Fruit fly (Drosophila melanogaster) whole organism, embryonic: Measurements from ENCODE around the gene Cyp303a1.

ENCODE experiments used
- Antp ChIP-seq: fragments of 200-800 bp; sonication (Bioruptor generic); optimal IDR thresholded peaks from 3 replicates; lab custom pipeline; 2016; ENCODE audit warnings: missing biosample characterization, missing genetic modification characterization
- B-H1 ChIP-seq: fragments of 200-800 bp; sonication (Bioruptor generic); IDR thresholded peaks from 3 replicates; pipeline ENCODE4 v1.3.6; 2022; ENCODE audit warnings: missing biosample characterization, missing genetic modification characterization
- CG10209 ChIP-seq: fragments of 200-800 bp; sonication (Bioruptor generic); optimal IDR thresholded peaks from 3 replicates; lab custom pipeline; 2017; ENCODE audit warnings: missing biosample characterization, mild to moderate bottlenecking, missing genetic modification characterization, missing genetic modification reagents
- CG11560 ChIP-seq: fragments of 200-800 bp; sonication (Bioruptor generic); IDR thresholded peaks from 3 replicates; pipeline ENCODE4 v1.3.6; 2022; ENCODE audit warnings: missing biosample characterization, missing genetic modification characterization
- CG12942 ChIP-seq: fragments of 200-800 bp; sonication (Bioruptor generic); optimal IDR thresholded peaks from 3 replicates; lab custom pipeline; 2016; ENCODE audit warnings: missing biosample characterization, missing genetic modification characterization
- CG13894 ChIP-seq: fragments of 200-800 bp; sonication (Bioruptor generic); optimal IDR thresholded peaks from 3 replicates; lab custom pipeline; 2018; ENCODE audit warnings: missing biosample characterization, mild to moderate bottlenecking, missing genetic modification characterization, moderate library complexity
- CG17328 ChIP-seq: fragments of 200-800 bp; sonication (Bioruptor generic); IDR thresholded peaks from 2 replicates; pipeline ENCODE4 v1.3.6; 2022; ENCODE audit warnings: missing biosample characterization, missing genetic modification characterization
- CG17359 ChIP-seq: fragments of 200-800 bp; sonication (Bioruptor generic); optimal IDR thresholded peaks from 3 replicates; lab custom pipeline; 2018; ENCODE audit warnings: missing biosample characterization, mild to moderate bottlenecking, missing genetic modification characterization, moderate library complexity
- CG17912 ChIP-seq: fragments of 200-800 bp; sonication (Bioruptor generic); optimal IDR thresholded peaks from 2 replicates; lab custom pipeline; 2018; ENCODE audit warnings: missing biosample characterization, mild to moderate bottlenecking, missing genetic modification characterization
- CG18011 ChIP-seq: fragments of 200-800 bp; sonication (Bioruptor generic); optimal IDR thresholded peaks from 2 replicates; lab custom pipeline; 2017; ENCODE audit warnings: missing biosample characterization, missing genetic modification characterization, mild to moderate bottlenecking, moderate library complexity, missing genotype
- CG1832 ChIP-seq: fragments of 200-800 bp; sonication (Bioruptor generic); optimal IDR thresholded peaks from 2 replicates; lab custom pipeline; 2017; ENCODE audit warnings: missing biosample characterization, mild to moderate bottlenecking, missing genetic modification characterization, inconsistent platforms
- CG2129 ChIP-seq: fragments of 200-800 bp; sonication (Bioruptor generic); IDR thresholded peaks from 2 replicates; pipeline ENCODE4 v1.3.6; 2022; ENCODE audit warnings: missing biosample characterization, missing genetic modification characterization; ENCODE audit not compliant: partially characterized antibody
- CG34224 ChIP-seq: fragments of 200-800 bp; sonication (Bioruptor generic); IDR thresholded peaks from 3 replicates; pipeline ENCODE4 v1.3.6; 2022; ENCODE audit warnings: missing biosample characterization, missing genetic modification characterization; ENCODE audit not compliant: partially characterized antibody
- CG34376 ChIP-seq: fragments of 200-800 bp; sonication (Bioruptor generic); optimal IDR thresholded peaks from 2 replicates; lab custom pipeline; 2018; ENCODE audit warnings: missing biosample characterization, mild to moderate bottlenecking, missing genetic modification characterization
- CG7786 ChIP-seq: fragments of 200-800 bp; sonication (Bioruptor generic); optimal IDR thresholded peaks from 2 replicates; lab custom pipeline; 2016; ENCODE audit warnings: missing biosample characterization, missing genetic modification characterization
- CG7987 ChIP-seq: fragments of 200-800 bp; sonication (Bioruptor generic); optimal IDR thresholded peaks from 2 replicates; lab custom pipeline; 2018; ENCODE audit warnings: missing biosample characterization, mild to moderate bottlenecking, missing genetic modification characterization, moderate library complexity
- CG8765 ChIP-seq: fragments of 200-800 bp; sonication (Bioruptor generic); IDR thresholded peaks from 2 replicates; pipeline ENCODE4 v1.3.6; 2022; ENCODE audit warnings: missing biosample characterization, missing genetic modification characterization
- CG8944 ChIP-seq: fragments of 200-800 bp; sonication (Bioruptor generic); optimal IDR thresholded peaks from 3 replicates; lab custom pipeline; 2016; ENCODE audit warnings: missing biosample characterization, missing genetic modification characterization
- CrebB ChIP-seq: fragments of 200-800 bp; sonication (Bioruptor generic); optimal IDR thresholded peaks from 3 replicates; lab custom pipeline; 2018; ENCODE audit warnings: missing biosample characterization, mild to moderate bottlenecking, missing genetic modification characterization
- Deaf1 ChIP-seq: fragments of 200-800 bp; optimal IDR thresholded peaks from 3 replicates; lab custom pipeline; 2019; ENCODE audit warnings: missing biosample characterization, mild to moderate bottlenecking, missing genetic modification characterization, moderate library complexity
- E2f1 ChIP-seq: fragments of 200-800 bp; sonication (Bioruptor generic); IDR thresholded peaks from 2 replicates; pipeline ENCODE4 v1.3.6; 2022; ENCODE audit warnings: missing biosample characterization, missing genetic modification characterization
- HLH3B ChIP-seq: fragments of 200-800 bp; sonication (Bioruptor generic); IDR thresholded peaks from 2 replicates; pipeline ENCODE4 v1.3.6; 2022; ENCODE audit warnings: missing biosample characterization, missing genetic modification characterization
- HmgZ ChIP-seq: fragments of 200-800 bp; sonication (Bioruptor generic); optimal IDR thresholded peaks from 2 replicates; lab custom pipeline; 2018; ENCODE audit warnings: missing biosample characterization, mild to moderate bottlenecking, missing genetic modification characterization
- Hr3 ChIP-seq: fragments of 200-800 bp; sonication (Bioruptor generic); optimal IDR thresholded peaks from 3 replicates; lab custom pipeline; 2016; ENCODE audit warnings: missing biosample characterization, missing genetic modification characterization
- Med ChIP-seq: fragments of 200-800 bp; sonication (Bioruptor generic); peaks from one replicate; lab custom pipeline; 2016; ENCODE audit warnings: missing biosample characterization, missing genetic modification characterization, mild to moderate bottlenecking, inconsistent platforms, moderate library complexity
- Neu2 ChIP-seq: fragments of 200-800 bp; sonication (Bioruptor generic); optimal IDR thresholded peaks from 3 replicates; lab custom pipeline; 2016; ENCODE audit warnings: missing biosample characterization, missing genetic modification characterization, borderline replicate concordance
- PHDP ChIP-seq: fragments of 200-800 bp; sonication (Bioruptor generic); optimal IDR thresholded peaks from 3 replicates; lab custom pipeline; 2018; ENCODE audit warnings: missing biosample characterization, mild to moderate bottlenecking, missing genetic modification characterization, moderate library complexity
- Pdp1 ChIP-seq, 2 experiments: fragments of 200-800 bp; sonication (Bioruptor generic); optimal IDR thresholded peaks; 3 replicates each; lab custom pipeline; 2016; ENCODE audit warnings: missing biosample characterization in 2 of 2, missing genetic modification characterization in 2 of 2, mild to moderate bottlenecking in 1 of 2, moderate library complexity in 1 of 2
- Trl ChIP-seq, 3 experiments: fragments of >200 bp in 2 of 3; fragments of 200-800 bp in 1 of 3; sonication (Bioruptor generic) in 1 of 3; optimal IDR thresholded peaks; 2 replicates in 1 of 3; 3 replicates in 2 of 3; lab custom pipeline; 2016 to 2017; ENCODE audit warnings: missing biosample characterization in 1 of 3, missing genetic modification characterization in 1 of 3
- abd-A ChIP-seq: fragments of 200-800 bp; sonication (Bioruptor generic); optimal IDR thresholded peaks from 3 replicates; lab custom pipeline; 2019; ENCODE audit warnings: missing biosample characterization, mild to moderate bottlenecking, missing genetic modification characterization, moderate library complexity
- ac ChIP-seq: fragments of 200-800 bp; sonication (Bioruptor generic); optimal IDR thresholded peaks from 3 replicates; lab custom pipeline; 2017; ENCODE audit warnings: missing biosample characterization, mild to moderate bottlenecking, missing genetic modification characterization
- bigmax ChIP-seq: fragments of 200-800 bp; sonication (Bioruptor generic); optimal IDR thresholded peaks from 2 replicates; lab custom pipeline; 2018; ENCODE audit warnings: missing biosample characterization, mild to moderate bottlenecking, missing genetic modification characterization
- cg ChIP-seq: fragments of 200-800 bp; sonication (Bioruptor generic); optimal IDR thresholded peaks from 3 replicates; lab custom pipeline; 2019; ENCODE audit warnings: missing biosample characterization, mild to moderate bottlenecking, missing genetic modification characterization, moderate library complexity
- cwo ChIP-seq: fragments of 200-800 bp; sonication (Bioruptor generic); optimal IDR thresholded peaks from 3 replicates; lab custom pipeline; 2017; ENCODE audit warnings: missing biosample characterization, missing genetic modification characterization, mild to moderate bottlenecking, moderate library complexity, missing genetic modification reagents
- dan ChIP-seq: fragments of 200-800 bp; sonication (Bioruptor generic); IDR thresholded peaks from 2 replicates; pipeline ENCODE4 v1.3.6; 2022; ENCODE audit warnings: missing biosample characterization, missing genetic modification characterization
- dimm ChIP-seq: fragments of 200-800 bp; sonication (Bioruptor generic); IDR thresholded peaks from 2 replicates; pipeline ENCODE4 v1.3.6; 2022; ENCODE audit warnings: missing biosample characterization, missing genetic modification characterization
- dm ChIP-seq: fragments of 200-800 bp; sonication (Bioruptor generic); optimal IDR thresholded peaks from 3 replicates; lab custom pipeline; 2016; ENCODE audit warnings: missing biosample characterization, missing genetic modification characterization
- eyg ChIP-seq: fragments of 200-800 bp; sonication (Bioruptor generic); optimal IDR thresholded peaks from 3 replicates; lab custom pipeline; 2016; ENCODE audit warnings: missing biosample characterization, missing genetic modification characterization
- gro ChIP-seq: fragments of 200-800 bp; sonication (Bioruptor generic); optimal IDR thresholded peaks from 2 replicates; lab custom pipeline; 2016; ENCODE audit warnings: missing biosample characterization, missing genetic modification characterization
- jigr1 ChIP-seq: fragments of 200-800 bp; sonication (Bioruptor generic); IDR thresholded peaks from 3 replicates; pipeline ENCODE4 v1.3.6; 2022; ENCODE audit warnings: missing biosample characterization, missing genetic modification characterization
- nau ChIP-seq: fragments of 200-800 bp; sonication (Bioruptor generic); optimal IDR thresholded peaks from 3 replicates; lab custom pipeline; 2017; ENCODE audit warnings: missing biosample characterization, mild to moderate bottlenecking, missing genetic modification characterization, missing genetic modification reagents
- p53 ChIP-seq: fragments of 200-800 bp; sonication (Bioruptor generic); optimal IDR thresholded peaks from 2 replicates; lab custom pipeline; 2016; ENCODE audit warnings: missing biosample characterization, missing genetic modification characterization
- pan ChIP-seq, 4 experiments: fragments of >200 bp in 3 of 4; fragments of 200-800 bp in 1 of 4; sonication (Bioruptor generic) in 1 of 4; optimal IDR thresholded peaks in 3 of 4; IDR thresholded peaks in 1 of 4; 2 replicates each; pipeline versions ENCODE4 v1.3.6 to Lab custom; 2017 to 2022; ENCODE audit warnings: missing biosample characterization in 2 of 4, missing genetic modification characterization in 2 of 4, mixed read lengths in 1 of 4
- sens ChIP-seq: fragments of 200-800 bp; sonication (Bioruptor generic); peaks from one replicate; lab custom pipeline; 2016; ENCODE audit warnings: missing biosample characterization, missing genetic modification characterization
- sug ChIP-seq: fragments of 200-800 bp; optimal IDR thresholded peaks from 2 replicates; lab custom pipeline; 2019; ENCODE audit warnings: missing biosample characterization, mild to moderate bottlenecking, missing genetic modification characterization, moderate library complexity
- twi ChIP-seq: fragments of 200-800 bp; optimal IDR thresholded peaks from 2 replicates; lab custom pipeline; 2019; ENCODE audit warnings: missing biosample characterization, mild to moderate bottlenecking, missing genetic modification characterization, moderate library complexity
- unpg ChIP-seq: fragments of 200-800 bp; sonication (Bioruptor generic); optimal IDR thresholded peaks from 3 replicates; lab custom pipeline; 2018; ENCODE audit warnings: missing biosample characterization, mild to moderate bottlenecking, missing genetic modification characterization, moderate library complexity

Cyp303a1 gene

dm6 chr2L:16270667-16271485 is 23.1 kb upstream of the Cyp303a1 start (continued):
- TF ChIP-seq CG18011 (GFP tag; lab: Kevin White, UChicago) (peak; percentile 16), CG8944 (GFP tag; lab: Kevin White, UChicago) (no peak), CG12942 (GFP tag; lab: Kevin White, UChicago) (peak; percentile 9), PHDP (tag; lab: Kevin White, UChicago) (peak; percentile 32), HLH3B (GFP tag; lab: Robert Waterston, UW) (no peak), p53 (GFP tag; lab: Kevin White, UChicago) (no peak), eyg (no peak), unpg (GFP tag; lab: Kevin White, UChicago) (peak; percentile 15), CG7786 (GFP tag; lab: Kevin White, UChicago) (peak; percentile 24), pan (optimal IDR thresholded peaks at IDR 0.05; lab: Kevin White, UChicago) (no peak), pan (GFP tag; optimal IDR thresholded peaks at IDR 0.05 in 1 of 2, IDR thresholded peaks at IDR 0.05 in 1 of 2) (no peak), Antp (GFP tag; lab: Kevin White, UChicago) (no peak), CG34224 (GFP tag; lab: Robert Waterston, UW) (no peak), sens (GFP tag; lab: Kevin White, UChicago) (no peak), dimm (GFP tag; lab: Robert Waterston, UW) (no peak), ac (GFP tag; lab: Kevin White, UChicago) (no peak), Hr3 (GFP tag; lab: Kevin White, UChicago) (peak; percentile 16), Deaf1 (tag; lab: Kevin White, UChicago) (peak; percentile 6), B-H1 (no peak), Med (GFP tag; lab: Kevin White, UChicago) (peak; percentile 85), CG10209 (GFP tag; lab: Kevin White, UChicago) (peak; percentile 33)

DNA sequence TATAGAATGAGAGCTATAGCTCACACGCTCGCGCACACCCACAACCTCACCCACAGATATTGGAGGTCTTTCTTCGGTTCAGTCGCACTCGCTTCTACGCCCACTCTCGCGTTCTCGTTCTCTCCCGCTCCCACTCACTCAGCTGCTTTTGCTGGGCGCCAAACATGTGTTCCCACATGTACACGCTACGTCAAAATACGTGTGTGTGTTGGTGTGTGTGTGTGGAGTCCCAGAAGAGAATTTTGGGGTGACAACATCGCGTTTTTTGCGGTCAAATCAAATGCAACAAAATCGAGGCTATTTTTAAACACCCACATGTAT is 22.5 kb upstream of the Cyp303a1 start:
- TF ChIP-seq bigmax (GFP tag; lab: Kevin White, UChicago) (peak; percentile 17), gro (peak; percentile 21), Neu2 (GFP tag; lab: Kevin White, UChicago) (no peak), Pdp1 (GFP tag; optimal IDR thresholded peaks at IDR 0.05; lab: Kevin White, UChicago) (peak in 1 of 2 experiments; percentile 17), CG11560 (tag; lab: Robert Waterston, UW) (no peak), Trl (optimal IDR thresholded peaks at IDR 0.05; lab: Kevin White, UChicago) (peak; percentile 66 to 89), Trl (GFP tag; optimal IDR thresholded peaks at IDR 0.05; lab: Kevin White, UChicago) (no peak), sug (peak; percentile 71), dm (peak; percentile 62), jigr1 (GFP tag; lab: Robert Waterston, UW) (no peak), CG2129 (no peak), CG17359 (tag; lab: Kevin White, UChicago) (no peak), CG1832 (GFP tag; lab: Kevin White, UChicago) (peak; percentile 89), CG13894 (tag; lab: Kevin White, UChicago) (peak; percentile 55), CG7987 (GFP tag; lab: Kevin White, UChicago) (peak; percentile 81), CrebB (tag; lab: Kevin White, UChicago) (peak; percentile 16), dan (GFP tag; lab: Robert Waterston, UW) (no peak), Med (GFP tag; lab: Kevin White, UChicago) (peak; percentile 78), HmgZ (peak; percentile 19), cwo (GFP tag; lab: Kevin White, UChicago) (peak; percentile 50), CG34376 (peak; percentile 44), twi (tag; lab: Kevin White, UChicago) (peak; percentile 90), CG17912 (GFP tag; lab: Kevin White, UChicago) (peak; percentile 6), CG8765 (GFP tag; lab: Robert Waterston, UW) (no peak), cg (peak; percentile 98), E2f1 (GFP tag; lab: Robert Waterston, UW) (no peak), abd-A (tag; lab: Kevin White, UChicago) (peak; percentile 77), CG17328 (GFP tag; lab: Robert Waterston, UW) (no peak), nau (GFP tag; lab: Kevin White, UChicago) (peak; percentile 51)
